Fruit fly (Drosophila melanogaster): ENCODE results near the gene Six4.

Gene Six4

DNA sequence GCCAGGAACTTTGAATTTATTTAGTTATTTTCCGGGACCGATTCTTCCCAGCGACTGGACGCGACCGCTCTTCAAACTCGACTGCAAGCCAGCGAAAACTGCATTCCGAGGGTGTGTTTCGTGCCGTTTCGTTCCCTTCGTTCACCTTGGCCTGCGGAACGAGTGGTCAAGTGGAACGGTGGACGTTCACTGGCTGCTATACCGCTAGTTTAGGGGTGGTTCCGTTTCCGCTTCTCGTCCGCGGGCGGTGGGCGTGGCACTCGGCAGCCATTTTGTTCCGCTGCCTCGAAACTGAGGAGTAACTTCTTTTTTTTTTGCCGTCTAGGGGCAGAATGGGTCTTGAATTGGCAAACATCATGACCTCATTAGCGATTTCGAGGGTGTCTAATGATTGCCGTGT is at the start of gene Six4 (continued):
- TF ChIP-seq CG3407 (GFP tag; optimal IDR thresholded peaks at IDR 0.05), result no peak
- TF ChIP-seq sna (GFP tag; IDR thresholded peaks at IDR 0.05; ENCODE audit: partially characterized antibody), result no peak
- TF ChIP-seq ci (GFP tag; IDR thresholded peaks at IDR 0.05), result peak; percentile 59; the same call in 2 of the 3 replicates
- TF ChIP-seq CG1792 (GFP tag; optimal IDR thresholded peaks at IDR 0.05), result no peak
- no peak for TF ChIP-seq Dref (GFP tag; IDR thresholded peaks at IDR 0.05)
- no peak for TF ChIP-seq Chrac-16 (GFP tag; optimal IDR thresholded peaks at IDR 0.05)
- TF ChIP-seq HLH4C (GFP tag; IDR thresholded peaks at IDR 0.05; ENCODE audit: partially characterized antibody), result no peak
- TF ChIP-seq Eip74EF (GFP tag; optimal IDR thresholded peaks at IDR 0.05), result no peak
- no peak for TF ChIP-seq Ptx1 (GFP tag; IDR thresholded peaks at IDR 0.05)
- no peak for TF ChIP-seq Poxn (GFP tag; IDR thresholded peaks at IDR 0.05)
- peak; percentile 96 for TF ChIP-seq HLHmδ (GFP tag; optimal IDR thresholded peaks at IDR 0.05)
- TF ChIP-seq Antp (GFP tag; optimal IDR thresholded peaks at IDR 0.05), result no peak
- no peak for TF ChIP-seq run (tag; optimal IDR thresholded peaks at IDR 0.05)
- TF ChIP-seq Myb (GFP tag; optimal IDR thresholded peaks at IDR 0.05), result no peak
- TF ChIP-seq E2f1 (GFP tag; IDR thresholded peaks at IDR 0.05), result no peak
- no peak for TF ChIP-seq scrt (GFP tag; optimal IDR thresholded peaks at IDR 0.05)
- TF ChIP-seq ewg (GFP tag; optimal IDR thresholded peaks at IDR 0.05), result no peak
- TF ChIP-seq tio (GFP tag; optimal IDR thresholded peaks at IDR 0.05), result no peak
- TF ChIP-seq CG30403 (GFP tag; optimal IDR thresholded peaks at IDR 0.05), result no peak
- no peak for TF ChIP-seq CG2678 (tag; optimal IDR thresholded peaks at IDR 0.05)
- TF ChIP-seq dpn (GFP tag; optimal IDR thresholded peaks at IDR 0.05), result no peak
- TF ChIP-seq CG9727 (GFP tag; optimal IDR thresholded peaks at IDR 0.05), result peak; percentile 17
- no peak for TF ChIP-seq CG13287 (GFP tag; IDR thresholded peaks at IDR 0.05; ENCODE audit: partially characterized antibody)
- TF ChIP-seq ttk (GFP tag; IDR thresholded peaks at IDR 0.05), result 0 out of 2 replicates have a peak, but pooled peaks have one; percentile 50
- TF ChIP-seq Oli (tag; optimal IDR thresholded peaks at IDR 0.05), result no peak
- no peak for TF ChIP-seq fd3F (GFP tag; optimal IDR thresholded peaks at IDR 0.05)
- no peak for TF ChIP-seq CG43689 (GFP tag; IDR thresholded peaks at IDR 0.05)
- 0 out of 3 replicates have a peak, but pooled peaks have one; percentile 18 for TF ChIP-seq otp (GFP tag; IDR thresholded peaks at IDR 0.05)
- no peak for TF ChIP-seq Tbp (GFP tag; optimal IDR thresholded peaks at IDR 0.05)
- TF ChIP-seq BEAF-32 (GFP tag; optimal IDR thresholded peaks at IDR 0.05), result no peak
- peak; percentile 95 for TF ChIP-seq Nf-YB (GFP tag; optimal IDR thresholded peaks at IDR 0.05)
- TF ChIP-seq Hand (GFP tag; optimal IDR thresholded peaks at IDR 0.05), result no peak
- TF ChIP-seq MTF-1 (GFP tag; optimal IDR thresholded peaks at IDR 0.05; ENCODE audit: borderline replicate concordance), result peak; percentile 32
- TF ChIP-seq Blimp-1 (GFP tag; optimal IDR thresholded peaks at IDR 0.05), result no peak
- peak; percentile 8 for TF ChIP-seq CG30020 (tag; optimal IDR thresholded peaks at IDR 0.05)
- TF ChIP-seq Sox100B (GFP tag; optimal IDR thresholded peaks at IDR 0.05), result no peak
- TF ChIP-seq klu (GFP tag; IDR thresholded peaks at IDR 0.05), result no peak
- TF ChIP-seq B-H1 (GFP tag; IDR thresholded peaks at IDR 0.05), result no peak
- TF ChIP-seq crp (GFP tag; optimal IDR thresholded peaks at IDR 0.05), result no peak
- TF ChIP-seq CG15601 (tag; optimal IDR thresholded peaks at IDR 0.05), result no peak
- no peak for TF ChIP-seq nmo (GFP tag; optimal IDR thresholded peaks at IDR 0.05)
- no peak for TF ChIP-seq gce (GFP tag; IDR thresholded peaks at IDR 0.05)
- no peak for TF ChIP-seq CG10565 (GFP tag; optimal IDR thresholded peaks at IDR 0.05)
- TF ChIP-seq vfl (GFP tag; optimal IDR thresholded peaks at IDR 0.05), result no peak
- no peak for TF ChIP-seq CG10959 (GFP tag; IDR thresholded peaks at IDR 0.05)
- TF ChIP-seq Spps (tag; optimal IDR thresholded peaks at IDR 0.05), result no peak
- TF ChIP-seq CG2120 (GFP tag; optimal IDR thresholded peaks at IDR 0.05), result no peak
- TF ChIP-seq bsh (GFP tag; optimal IDR thresholded peaks at IDR 0.05), result no peak
- no peak for TF ChIP-seq NC2β (GFP tag; optimal IDR thresholded peaks at IDR 0.05)
- TF ChIP-seq Taf1 (GFP tag; IDR thresholded peaks at IDR 0.05), result no peak
- no peak for TF ChIP-seq CG16779 (GFP tag; IDR thresholded peaks at IDR 0.05)

Measured in whole organism, embryonic.